Worm (Caenorhabditis elegans): ENCODE data around the gene gpa-12.

The gpa-12 gene

ce11 chrX:9234518-9234917 lies 8.8 kb upstream of the gpa-12 start, which contains the start of gene col-175:
TSS of gene col-175 (minus strand) at chrX:9234618.
- TF ChIP-seq unc-62 (GFP tag; optimal IDR thresholded peaks at IDR 0.05) = no peak

- no peak for TF ChIP-seq unc-62 (GFP tag; optimal IDR thresholded peaks at IDR 0.05)
Measured at ce11 chrX:9237708-9238107, 5.6 kb upstream of the gpa-12 start.

ce11 chrX:9238692-9239091 lies 4.7 kb upstream of the gpa-12 start:
- no peak for TF ChIP-seq unc-62 (GFP tag; optimal IDR thresholded peaks at IDR 0.05)

ce11 chrX:9242123-9242522 lies 1.2 kb upstream of the gpa-12 start, which contains the start of gene lgc-4:
TSS of gene lgc-4 (minus strand) at chrX:9242223.
- TF ChIP-seq unc-62 (GFP tag; optimal IDR thresholded peaks at IDR 0.05) = no peak

ce11 chrX:9246625-9247024 lies 3.3 kb downstream of the gpa-12 start:
- no peak for TF ChIP-seq unc-62 (GFP tag; optimal IDR thresholded peaks at IDR 0.05)

- TF ChIP-seq unc-62 (GFP tag; optimal IDR thresholded peaks at IDR 0.05) = no peak
Measured at ce11 chrX:9248083-9248805, 4.9 kb downstream of the gpa-12 start.

- no peak for TF ChIP-seq unc-62 (GFP tag; optimal IDR thresholded peaks at IDR 0.05)
Measured at ce11 chrX:9251488-9251887, 8.1 kb downstream of the gpa-12 start, which contains the start of gene pes-8. TSS of gene pes-8 (plus strand) at chrX:9251788.

ce11 chrX:9255993-9256392 lies 12.6 kb downstream of the gpa-12 start:
- TF ChIP-seq unc-62 (GFP tag; optimal IDR thresholded peaks at IDR 0.05) = no peak

ce11 chrX:9259552-9259951 lies 16.2 kb downstream of the gpa-12 start, which contains the start of gene F18G5.1:
TSS of gene F18G5.1 (plus strand) at chrX:9259852.
- no peak for TF ChIP-seq unc-62 (GFP tag; optimal IDR thresholded peaks at IDR 0.05)

ce11 chrX:9261626-9262189 lies 18.4 kb downstream of the gpa-12 start:
- no peak for TF ChIP-seq unc-62 (GFP tag; optimal IDR thresholded peaks at IDR 0.05)

ce11 chrX:9264231-9264630 lies 20.9 kb downstream of the gpa-12 start, which contains the start of gene F18G5.6:
TSS of gene F18G5.6 (minus strand) at chrX:9264331.
- no peak for TF ChIP-seq unc-62 (GFP tag; optimal IDR thresholded peaks at IDR 0.05)

ce11 chrX:9264636-9265035 lies 21.3 kb downstream of the gpa-12 start:
- TF ChIP-seq unc-62 (GFP tag; optimal IDR thresholded peaks at IDR 0.05) = no peak

- no peak for TF ChIP-seq unc-62 (GFP tag; optimal IDR thresholded peaks at IDR 0.05)
Measured at ce11 chrX:9266512-9266911, 23.2 kb downstream of the gpa-12 start.

ce11 chrX:9268373-9268772 lies 25.0 kb downstream of the gpa-12 start:
- no peak for TF ChIP-seq unc-62 (GFP tag; optimal IDR thresholded peaks at IDR 0.05)

- no peak for TF ChIP-seq unc-62 (GFP tag; optimal IDR thresholded peaks at IDR 0.05)
Measured at ce11 chrX:9270753-9271152, 27.4 kb downstream of the gpa-12 start, which contains the start of gene B0416.5. TSS of gene B0416.5 (minus strand) at chrX:9270853.

ce11 chrX:9271886-9272285 lies 28.5 kb downstream of the gpa-12 start:
- TF ChIP-seq unc-62 (GFP tag; optimal IDR thresholded peaks at IDR 0.05) = no peak

- TF ChIP-seq unc-62 (GFP tag; optimal IDR thresholded peaks at IDR 0.05) = no peak
Measured at ce11 chrX:9274574-9274973, 31.2 kb downstream of the gpa-12 start, which contains the start of gene B0416.10. TSS of gene B0416.10 (minus strand) at chrX:9274674.

Data from whole organism, dauer.